Fruit fly (Drosophila melanogaster) whole organism, prepupa: ENCODE measurements around the gene CG34310.
A peak's percentile ranks its signal among the peaks of the same experiment; 100 is the strongest.

Source experiments
- Blimp-1 ChIP-seq: fragments of 200-800 bp; sonication (Bioruptor generic); optimal IDR thresholded peaks from 3 replicates; lab custom pipeline; 2017; ENCODE audit warnings: missing biosample characterization, missing genetic modification characterization, mild to moderate bottlenecking, moderate library complexity, missing genetic modification reagents
- CG10631 ChIP-seq: fragments of 200-800 bp; sonication (Bioruptor generic); optimal IDR thresholded peaks from 2 replicates; lab custom pipeline; 2016; ENCODE audit warnings: missing biosample characterization, missing genetic modification characterization
- CG10669 ChIP-seq: fragments of 200-800 bp; sonication (Bioruptor generic); optimal IDR thresholded peaks from 3 replicates; lab custom pipeline; 2018; ENCODE audit warnings: missing biosample characterization, mild to moderate bottlenecking, missing genetic modification characterization, moderate library complexity
- CG11762 ChIP-seq: fragments of 200-800 bp; sonication (Bioruptor generic); optimal IDR thresholded peaks from 3 replicates; lab custom pipeline; 2016; ENCODE audit warnings: missing biosample characterization, missing genetic modification characterization; ENCODE audit not compliant: insufficient read depth
- CG11902 ChIP-seq: fragments of 200-800 bp; sonication (Bioruptor generic); optimal IDR thresholded peaks from 3 replicates; lab custom pipeline; 2016; ENCODE audit warnings: missing biosample characterization, missing genetic modification characterization
- CG15336 ChIP-seq: fragments of 200-800 bp; sonication (Bioruptor generic); IDR thresholded peaks from 2 replicates; pipeline ENCODE4 v1.3.6; 2022; ENCODE audit warnings: missing biosample characterization, missing genetic modification characterization
- CG16779 ChIP-seq: fragments of 200-800 bp; sonication (Bioruptor generic); optimal IDR thresholded peaks from 3 replicates; lab custom pipeline; 2017; ENCODE audit warnings: missing biosample characterization, mild to moderate bottlenecking, missing genetic modification characterization
- CG3032 ChIP-seq: fragments of 200-800 bp; optimal IDR thresholded peaks from 2 replicates; lab custom pipeline; 2019; ENCODE audit warnings: missing biosample characterization, mild to moderate bottlenecking, missing genetic modification characterization, moderate library complexity
- CG31627 ChIP-seq: fragments of 200-800 bp; sonication (Bioruptor generic); optimal IDR thresholded peaks from 3 replicates; lab custom pipeline; 2016; ENCODE audit warnings: missing biosample characterization, missing genetic modification characterization
- CG34406 ChIP-seq: fragments of 200-800 bp; sonication (Bioruptor generic); optimal IDR thresholded peaks from 3 replicates; lab custom pipeline; 2016; ENCODE audit warnings: missing biosample characterization, missing genetic modification characterization
- CG3919 ChIP-seq: fragments of 200-800 bp; sonication (Bioruptor generic); optimal IDR thresholded peaks from 3 replicates; lab custom pipeline; 2016; ENCODE audit warnings: missing biosample characterization, missing genetic modification characterization
- CG4318 ChIP-seq: fragments of 200-800 bp; sonication (Bioruptor generic); optimal IDR thresholded peaks from 3 replicates; lab custom pipeline; 2017; ENCODE audit warnings: missing biosample characterization, mild to moderate bottlenecking, missing genetic modification characterization
- CG6163 ChIP-seq: fragments of 200-800 bp; sonication (Bioruptor generic); IDR thresholded peaks from 3 replicates; pipeline ENCODE4 v1.3.6; 2022; ENCODE audit warnings: missing biosample characterization, missing genetic modification characterization
- CG6792 ChIP-seq: fragments of 200-800 bp; sonication (Bioruptor generic); optimal IDR thresholded peaks from 3 replicates; lab custom pipeline; 2016; ENCODE audit warnings: missing biosample characterization, missing genetic modification characterization
- CG6808 ChIP-seq: fragments of 200-800 bp; sonication (Bioruptor generic); optimal IDR thresholded peaks from 3 replicates; lab custom pipeline; 2017; ENCODE audit warnings: missing biosample characterization, missing genetic modification characterization, mild to moderate bottlenecking, moderate library complexity, missing genetic modification reagents
- CG6854 ChIP-seq: fragments of 200-800 bp; sonication (Bioruptor generic); optimal IDR thresholded peaks from 2 replicates; lab custom pipeline; 2017; ENCODE audit warnings: missing biosample characterization, mild to moderate bottlenecking, missing genetic modification characterization
- CG7368 ChIP-seq: fragments of 200-800 bp; sonication (Bioruptor generic); optimal IDR thresholded peaks from 3 replicates; lab custom pipeline; 2016; ENCODE audit warnings: missing biosample characterization, missing genetic modification characterization
- CG8119 ChIP-seq: fragments of 200-800 bp; sonication (Bioruptor generic); IDR thresholded peaks from 3 replicates; pipeline ENCODE4 v1.3.6; 2022; ENCODE audit warnings: missing biosample characterization, missing genetic modification characterization
- CG8319 ChIP-seq: fragments of 200-800 bp; sonication (Bioruptor generic); optimal IDR thresholded peaks from 3 replicates; lab custom pipeline; 2016; ENCODE audit warnings: missing biosample characterization, missing genetic modification characterization
- CG8632 ChIP-seq: fragments of 200-800 bp; sonication (Bioruptor generic); optimal IDR thresholded peaks from 3 replicates; lab custom pipeline; 2016; ENCODE audit warnings: missing biosample characterization, missing genetic modification characterization
- Eip75B ChIP-seq: fragments of 200-800 bp; sonication (Bioruptor generic); optimal IDR thresholded peaks from 3 replicates; lab custom pipeline; 2016; ENCODE audit warnings: missing biosample characterization, missing genetic modification characterization
- Eip78C ChIP-seq: fragments of 200-800 bp; sonication (Bioruptor generic); peaks from one replicate; lab custom pipeline; 2016; ENCODE audit warnings: missing biosample characterization, missing genetic modification characterization
- Ets21C ChIP-seq: fragments of 200-800 bp; sonication (Bioruptor generic); optimal IDR thresholded peaks from 3 replicates; lab custom pipeline; 2016; ENCODE audit warnings: missing biosample characterization, missing genetic modification characterization
- Ets96B ChIP-seq: fragments of 200-800 bp; optimal IDR thresholded peaks from 2 replicates; lab custom pipeline; 2019; ENCODE audit warnings: missing biosample characterization, mild to moderate bottlenecking, missing genetic modification characterization, moderate library complexity
- Gug ChIP-seq: fragments of 200-800 bp; sonication (Bioruptor generic); IDR thresholded peaks from 2 replicates; pipeline ENCODE4 v1.3.6; 2022; ENCODE audit warnings: missing biosample characterization, missing genetic modification characterization
- OdsH ChIP-seq: fragments of 200-800 bp; sonication (Bioruptor generic); optimal IDR thresholded peaks from 3 replicates; lab custom pipeline; 2016; ENCODE audit warnings: missing biosample characterization, missing genetic modification characterization
- Smox ChIP-seq: fragments of 200-800 bp; sonication (Bioruptor generic); optimal IDR thresholded peaks from 3 replicates; lab custom pipeline; 2016; ENCODE audit warnings: missing biosample characterization, missing genetic modification characterization
- Sox102F ChIP-seq: fragments of 200-800 bp; sonication (Bioruptor generic); optimal IDR thresholded peaks from 2 replicates; lab custom pipeline; 2016; ENCODE audit warnings: missing biosample characterization, mild to moderate bottlenecking, missing genetic modification characterization
- Sox14 ChIP-seq: fragments of 200-800 bp; sonication (Bioruptor generic); optimal IDR thresholded peaks from 3 replicates; lab custom pipeline; 2016; ENCODE audit warnings: missing biosample characterization, missing genetic modification characterization
- achi ChIP-seq: fragments of 200-800 bp; sonication (Bioruptor generic); optimal IDR thresholded peaks from 3 replicates; lab custom pipeline; 2016; ENCODE audit warnings: missing biosample characterization, missing genetic modification characterization
- acj6 ChIP-seq: fragments of 200-800 bp; sonication (Bioruptor generic); optimal IDR thresholded peaks from 3 replicates; lab custom pipeline; 2016; ENCODE audit warnings: missing biosample characterization, missing genetic modification characterization
- cyc ChIP-seq: fragments of 200-800 bp; sonication (Bioruptor generic); optimal IDR thresholded peaks from 3 replicates; lab custom pipeline; 2016; ENCODE audit warnings: missing biosample characterization, missing genetic modification characterization
- dac ChIP-seq: fragments of 200-800 bp; sonication (Bioruptor generic); optimal IDR thresholded peaks from 2 replicates; lab custom pipeline; 2017; ENCODE audit warnings: missing biosample characterization, mild to moderate bottlenecking, missing genetic modification characterization
- dsx ChIP-seq: fragments of 200-800 bp; optimal IDR thresholded peaks from 3 replicates; lab custom pipeline; 2019; ENCODE audit warnings: missing biosample characterization, mild to moderate bottlenecking, missing genetic modification characterization, moderate library complexity; ENCODE audit not compliant: poor library complexity, severe bottlenecking
- esn ChIP-seq: fragments of 200-800 bp; sonication (Bioruptor generic); optimal IDR thresholded peaks from 2 replicates; lab custom pipeline; 2016; ENCODE audit warnings: missing biosample characterization, mild to moderate bottlenecking, missing genetic modification characterization, moderate library complexity
- fd59A ChIP-seq: fragments of 200-800 bp; sonication (Bioruptor generic); optimal IDR thresholded peaks from 2 replicates; lab custom pipeline; 2017; ENCODE audit warnings: missing biosample characterization, mild to moderate bottlenecking, missing genetic modification characterization, missing genetic modification reagents
- fkh ChIP-seq: fragments of 200-800 bp; sonication (Bioruptor generic); optimal IDR thresholded peaks from 3 replicates; lab custom pipeline; 2017; ENCODE audit warnings: missing biosample characterization, mild to moderate bottlenecking, missing genetic modification characterization, moderate library complexity
- lz ChIP-seq: fragments of 200-800 bp; sonication (Bioruptor generic); optimal IDR thresholded peaks from 3 replicates; lab custom pipeline; 2016; ENCODE audit warnings: missing biosample characterization, missing genetic modification characterization
- salr ChIP-seq, 2 experiments: fragments of 200-800 bp; sonication (Bioruptor generic); optimal IDR thresholded peaks; 3 replicates each; lab custom pipeline; 2016 to 2018; ENCODE audit warnings: missing biosample characterization in 2 of 2, missing genetic modification characterization in 2 of 2, mild to moderate bottlenecking in 1 of 2
- spab ChIP-seq: fragments of 200-800 bp; sonication (Bioruptor generic); optimal IDR thresholded peaks from 2 replicates; lab custom pipeline; 2017; ENCODE audit warnings: missing biosample characterization, mild to moderate bottlenecking, missing genetic modification characterization, missing genetic modification reagents
- topi ChIP-seq: fragments of 200-800 bp; sonication (Bioruptor generic); optimal IDR thresholded peaks from 3 replicates; lab custom pipeline; 2016; ENCODE audit warnings: missing biosample characterization, missing genetic modification characterization
- vri ChIP-seq: fragments of 200-800 bp; sonication (Bioruptor generic); optimal IDR thresholded peaks from 3 replicates; lab custom pipeline; 2016; ENCODE audit warnings: missing biosample characterization, mild to moderate bottlenecking, missing genetic modification characterization

The CG34310 gene

DNA sequence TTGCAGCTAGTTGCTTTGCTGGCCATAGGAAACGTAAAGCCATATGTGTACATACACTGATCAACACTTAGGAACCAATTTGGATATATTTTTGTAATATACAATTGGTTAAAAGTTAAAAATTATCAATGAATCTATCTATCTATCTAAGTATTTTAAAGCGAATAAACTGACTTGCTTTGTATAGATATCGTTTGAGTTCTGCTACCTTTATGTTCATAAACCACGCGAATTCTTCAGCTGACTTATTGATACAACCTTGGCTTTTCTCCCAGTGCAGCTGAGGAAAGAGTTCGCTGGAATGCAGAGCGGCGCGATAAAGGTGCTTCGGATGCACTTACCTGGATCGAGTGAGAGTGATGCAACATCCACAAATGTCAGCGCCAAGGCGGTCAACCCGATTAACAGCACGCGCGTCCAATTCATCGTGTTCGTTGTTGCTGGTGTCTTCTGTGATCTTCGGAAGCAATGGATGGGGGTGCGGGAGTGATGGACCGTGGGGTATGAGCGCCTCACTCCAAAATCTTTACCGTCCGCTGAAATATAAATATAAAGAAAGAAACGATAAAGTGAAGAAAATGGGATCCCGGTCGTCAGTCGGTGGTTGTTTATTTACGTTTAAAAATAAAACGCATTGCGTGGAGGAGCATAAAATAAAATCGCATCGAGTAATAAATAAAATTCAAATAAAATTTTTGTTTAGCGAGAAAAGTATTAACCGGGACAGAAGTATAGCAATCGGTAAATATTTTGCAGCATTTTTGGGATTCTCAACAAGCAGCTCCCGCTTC lies 38.1 kb downstream of the CG34310 start (continued):
- TF ChIP-seq CG31627 (no peak), CG10669 (GFP tag; lab: Kevin White, UChicago) (peak; percentile 57), CG4318 (GFP tag; lab: Kevin White, UChicago) (no peak), CG3919 (peak; percentile 48), lz (no peak), Gug (no peak), Sox14 (GFP tag; lab: Kevin White, UChicago) (peak; percentile 5), acj6 (GFP tag; lab: Kevin White, UChicago) (peak; percentile 38), CG6163 (no peak), CG15336 (GFP tag; lab: Robert Waterston, UW) (no peak), CG34406 (GFP tag; lab: Kevin White, UChicago) (peak; percentile 5), CG16779 (no peak), dsx (GFP tag; lab: Kevin White, UChicago) (peak; percentile 20), Eip75B (GFP tag; lab: Kevin White, UChicago) (peak; percentile 45), Ets21C (GFP tag; lab: Kevin White, UChicago) (no peak), cyc (GFP tag; lab: Kevin White, UChicago) (no peak), CG11902 (peak; percentile 22), CG8119 (GFP tag; lab: Robert Waterston, UW) (no peak), CG10631 (peak; percentile 1), Ets96B (tag; lab: Kevin White, UChicago) (peak; percentile 51), dac (no peak), CG6854 (GFP tag; lab: Kevin White, UChicago) (no peak), Smox (GFP tag; lab: Kevin White, UChicago) (peak; percentile 3), spab (GFP tag; lab: Kevin White, UChicago) (peak; percentile 18), achi (GFP tag; lab: Kevin White, UChicago) (peak; percentile 24), Blimp-1 (GFP tag; lab: Kevin White, UChicago) (peak; percentile 72), CG8632 (peak; percentile 6), esn (GFP tag; lab: Kevin White, UChicago) (peak; percentile 38), salr (GFP tag; optimal IDR thresholded peaks at IDR 0.05; lab: Kevin White, UChicago) (no peak), Eip78C (peak; percentile 89), CG7368 (GFP tag; lab: Kevin White, UChicago) (no peak), Sox102F (no peak), fd59A (no peak), CG3032 (tag; lab: Kevin White, UChicago) (peak; percentile 15), OdsH (peak; percentile 29)

DNA sequence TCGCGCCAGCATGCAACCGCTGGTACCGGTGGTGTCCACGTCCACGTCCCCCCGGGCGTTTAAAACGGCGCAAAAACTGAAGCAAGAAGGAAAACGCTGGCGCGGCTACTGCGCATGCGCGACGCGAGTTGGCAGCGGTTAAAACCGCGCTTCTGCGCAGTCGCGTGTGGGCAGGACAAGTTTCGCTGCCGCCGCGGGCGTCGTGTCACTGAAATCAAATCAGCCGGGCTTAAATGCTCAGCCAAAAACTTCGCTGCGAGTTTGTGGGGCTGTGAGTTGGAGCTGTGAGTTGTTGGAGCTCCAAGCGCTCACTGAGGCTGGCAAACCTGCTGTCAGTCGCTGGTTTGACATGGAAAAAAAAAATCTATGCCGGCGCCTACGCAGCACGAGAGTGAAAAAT lies 41.6 kb downstream of the CG34310 start:
- no peak for TF ChIP-seq CG6808
- TF ChIP-seq CG11902, result no peak
- TF ChIP-seq CG31627, result no peak
- TF ChIP-seq CG8319, result no peak
- TF ChIP-seq Smox (GFP tag; lab: Kevin White, UChicago), result no peak
- no peak for TF ChIP-seq CG11762
- no peak for TF ChIP-seq CG6163
- no peak for TF ChIP-seq topi (GFP tag; lab: Kevin White, UChicago)
- TF ChIP-seq achi (GFP tag; lab: Kevin White, UChicago), result no peak
- no peak for TF ChIP-seq CG6792 (GFP tag; lab: Kevin White, UChicago)
- no peak for TF ChIP-seq Sox14 (GFP tag; lab: Kevin White, UChicago)
- no peak for TF ChIP-seq acj6 (GFP tag; lab: Kevin White, UChicago)
- TF ChIP-seq Sox102F, result no peak
- no peak for TF ChIP-seq OdsH
- no peak for TF ChIP-seq fkh (GFP tag; lab: Kevin White, UChicago)
- TF ChIP-seq vri, result no peak
